Fruit fly (Drosophila melanogaster) Kc167 (cell line): ENCODE results near the gene CG11756.

Experiments used
- Myc ChIP-seq: fragments of >200 bp; optimal IDR thresholded peaks from 2 replicates; lab custom pipeline; 2017; ENCODE audit warnings: missing external identifiers
- h ChIP-seq: fragments of >200 bp; optimal IDR thresholded peaks from 3 replicates; lab custom pipeline; 2018; ENCODE audit warnings: missing external identifiers
- insv ChIP-seq: fragments of >200 bp; optimal IDR thresholded peaks from 3 replicates; lab custom pipeline; 2018; ENCODE audit warnings: missing external identifiers
- psq ChIP-seq: fragments of >200 bp; optimal IDR thresholded peaks from 2 replicates; lab custom pipeline; 2017; ENCODE audit warnings: missing external identifiers
- ttk ChIP-seq: sonication (Bioruptor generic); optimal IDR thresholded peaks from 2 replicates; lab custom pipeline; 2017; ENCODE audit warnings: missing external identifiers

DNA sequence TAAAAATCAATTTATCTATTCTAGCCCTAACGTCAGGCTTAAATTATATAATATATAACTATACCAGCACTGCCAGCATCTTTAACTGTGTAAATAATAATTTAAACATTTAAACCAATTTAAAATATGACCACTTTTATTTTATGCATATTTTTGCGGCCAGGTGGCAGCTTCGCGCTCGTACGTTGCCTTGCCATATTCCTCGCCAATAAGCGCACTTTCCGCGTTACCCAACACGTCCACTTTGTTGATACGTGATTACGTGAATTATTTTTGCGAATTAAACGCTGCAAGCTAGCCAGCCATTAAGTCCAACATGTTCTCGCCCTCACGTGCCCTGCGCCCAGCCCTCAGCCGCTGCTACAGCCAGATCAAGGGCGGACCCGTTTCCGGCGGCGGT lies 1.9 kb downstream of the CG11756 start, which contains the start of gene NdufV3:
- TF ChIP-seq ttk (lab: Kevin White, UChicago) (no peak), h (lab: Kevin White, UChicago) (no peak), Myc (lab: Kevin White, UChicago) (no peak), psq (no peak), insv (lab: Kevin White, UChicago) (no peak)
